Fruit fly (Drosophila melanogaster) ovary, adult (tissue): ENCODE results near the gene CG2247.

Source experiments
- CG17801 ChIP-seq: fragments of 200-800 bp; optimal IDR thresholded peaks from 2 replicates; lab custom pipeline; 2019; ENCODE audit warnings: missing biosample characterization, mild to moderate bottlenecking, missing genetic modification characterization, moderate library complexity; ENCODE audit not compliant: partially characterized antibody

Gene CG2247

DNA sequence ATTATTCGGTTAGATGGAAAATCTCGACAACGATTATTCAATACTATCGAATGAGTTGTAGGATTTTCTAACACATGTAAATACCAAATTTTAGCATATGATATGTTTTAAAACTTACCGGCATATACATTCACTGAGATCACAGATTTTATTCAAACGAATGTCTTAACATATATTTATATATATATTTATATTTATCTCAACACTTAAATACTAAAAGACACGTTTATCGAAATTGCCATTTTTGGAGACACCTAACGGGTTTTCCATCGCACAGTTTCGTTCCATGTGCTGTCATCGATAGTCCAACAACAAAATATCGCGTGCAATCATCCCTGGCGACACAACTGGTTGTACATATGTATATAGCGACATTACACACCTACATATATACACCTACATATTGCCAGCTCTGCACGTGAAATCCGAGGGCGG, at the start of gene CG2247, which contains the start of gene CG1703:
Gene CG2247 (minus strand): TSS at position 8 of the 435 bp plus-strand sequence.
Gene CG1703 (plus strand): TSS at position 283 of the 435 bp plus-strand sequence.
- TF ChIP-seq CG17801 (GFP tag; lab: Kevin White, UChicago) = peak; percentile 38

DNA sequence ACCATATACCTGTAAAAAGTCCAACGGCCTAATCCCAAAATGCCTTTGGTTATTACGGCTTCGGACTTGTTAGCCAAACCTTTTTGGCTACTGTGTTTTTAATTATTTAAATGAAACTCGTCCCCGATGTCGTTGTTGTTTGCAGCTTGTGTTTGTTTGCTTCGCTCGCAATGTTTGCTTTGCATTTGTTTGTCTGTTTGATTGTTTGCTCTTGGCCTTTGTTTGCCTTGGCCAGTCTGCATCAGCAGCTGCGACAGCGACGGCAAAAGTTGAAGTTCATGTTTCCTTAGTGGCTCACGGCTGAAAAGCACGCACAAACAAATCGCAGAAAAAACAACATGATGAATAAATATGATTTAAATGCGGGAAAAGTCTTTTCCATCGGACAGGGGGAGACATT, 49.0 kb upstream of the CG2247 start:
- TF ChIP-seq CG17801 (GFP tag; lab: Kevin White, UChicago) = no peak

DNA sequence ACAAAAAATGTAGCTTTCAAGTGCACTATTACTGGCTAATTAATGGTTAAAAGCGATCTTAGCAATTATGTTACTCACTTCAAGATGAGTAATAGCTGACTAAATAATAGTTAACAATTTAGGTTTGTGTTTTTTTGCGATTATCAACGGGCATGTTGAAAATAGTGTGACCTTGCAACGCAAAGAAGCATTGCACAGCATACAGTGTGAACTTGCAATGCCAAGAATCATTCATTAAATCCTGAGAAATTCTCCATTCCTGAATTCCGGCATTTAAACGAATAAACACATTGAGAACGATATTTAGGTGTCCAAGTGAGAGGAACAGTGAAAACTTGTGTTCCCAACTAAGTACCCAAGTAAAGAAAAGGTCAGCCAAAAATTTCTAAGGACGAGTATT, 48.2 kb upstream of the CG2247 start:
- no peak for TF ChIP-seq CG17801 (GFP tag; lab: Kevin White, UChicago)

DNA sequence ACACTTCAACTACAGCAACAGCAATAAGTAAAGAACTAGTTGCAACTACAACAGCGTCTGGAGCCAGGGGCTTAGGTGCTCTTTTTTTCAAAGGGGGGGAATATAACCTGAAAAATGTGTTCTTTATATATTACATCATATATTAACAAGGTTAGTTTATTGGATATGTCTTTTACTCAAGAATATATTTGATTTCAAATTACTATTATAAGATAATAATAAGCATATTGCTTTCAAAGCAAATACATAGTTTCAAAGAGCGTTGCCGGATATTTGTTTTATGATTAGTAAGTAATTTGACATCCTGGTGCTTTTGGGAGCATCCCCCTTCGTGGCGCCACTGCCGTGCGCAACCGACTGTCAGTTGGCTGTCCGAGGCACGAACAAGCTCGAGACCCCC, 47.6 kb upstream of the CG2247 start:
- TF ChIP-seq CG17801 (GFP tag; lab: Kevin White, UChicago) = peak; percentile 91

DNA sequence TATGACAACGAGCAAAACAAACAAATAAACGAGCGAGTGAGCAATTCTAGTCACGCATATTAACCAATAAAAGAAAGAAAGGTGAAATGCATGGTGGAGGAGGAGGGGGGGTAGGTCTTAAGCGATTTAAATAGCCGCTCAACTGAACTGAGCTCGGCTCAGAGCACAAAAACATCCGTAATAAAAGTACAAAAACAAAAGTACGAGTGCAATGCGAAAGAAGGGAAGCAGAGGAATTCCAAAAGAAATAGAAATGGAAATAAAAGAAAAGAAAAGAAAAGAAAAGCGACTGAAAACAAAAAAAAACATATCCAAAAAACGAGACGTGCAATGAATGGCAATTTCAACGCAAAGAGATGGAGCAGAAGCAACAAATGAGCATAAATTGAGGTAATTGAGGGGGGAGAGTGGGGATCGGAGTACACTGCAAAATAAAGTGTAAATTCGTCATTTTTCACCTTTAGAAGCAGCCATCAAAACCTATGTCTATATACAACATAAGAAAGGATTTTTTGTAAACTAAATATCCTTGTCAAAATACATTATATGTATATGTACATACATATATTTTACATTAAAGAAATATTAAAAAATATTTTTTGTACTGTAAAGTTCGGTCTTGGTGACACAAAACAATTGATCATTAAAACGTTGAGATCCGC, 46.9 kb upstream of the CG2247 start:
- peak; percentile 93 for TF ChIP-seq CG17801 (GFP tag; lab: Kevin White, UChicago)

DNA sequence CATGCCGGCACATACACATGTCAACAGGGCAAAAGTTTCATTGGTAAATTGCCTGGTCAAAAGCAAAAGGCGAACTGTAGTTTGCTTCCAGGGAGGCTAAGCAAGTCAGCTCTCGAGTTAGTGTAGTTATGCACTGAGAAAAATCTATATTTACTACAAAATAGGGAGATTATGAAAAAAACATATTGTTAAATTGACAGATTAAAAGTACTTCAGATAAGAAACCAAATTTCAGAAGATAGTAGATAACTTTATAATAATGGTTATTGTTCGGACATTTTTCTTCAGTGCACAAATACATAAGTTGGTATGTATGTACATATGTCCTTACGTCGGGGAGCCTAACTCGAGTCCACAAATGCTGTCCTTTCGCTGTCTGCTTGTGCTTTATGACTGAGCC, 45.7 kb upstream of the CG2247 start:
- TF ChIP-seq CG17801 (GFP tag; lab: Kevin White, UChicago) = no peak

DNA sequence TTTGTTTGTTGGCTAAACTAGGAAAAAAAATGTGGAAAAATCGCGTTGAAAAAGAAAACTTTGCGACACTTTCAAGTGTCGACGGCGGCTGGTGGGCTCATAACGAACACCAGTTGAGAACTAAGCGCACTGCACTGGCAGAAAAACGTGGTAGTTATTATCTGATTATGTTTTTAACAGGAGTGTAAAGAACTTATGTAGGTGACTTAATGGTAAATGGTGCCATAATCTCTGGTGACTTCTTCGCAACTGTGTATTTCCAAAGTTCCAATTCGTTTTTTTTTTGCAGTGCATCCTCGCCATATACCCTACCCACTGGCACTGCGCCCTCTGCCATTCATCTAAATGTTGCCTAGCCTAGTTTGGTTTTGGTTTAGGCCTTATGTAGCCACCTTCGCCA, 41.5 kb upstream of the CG2247 start:
- no peak for TF ChIP-seq CG17801 (GFP tag; lab: Kevin White, UChicago)

DNA sequence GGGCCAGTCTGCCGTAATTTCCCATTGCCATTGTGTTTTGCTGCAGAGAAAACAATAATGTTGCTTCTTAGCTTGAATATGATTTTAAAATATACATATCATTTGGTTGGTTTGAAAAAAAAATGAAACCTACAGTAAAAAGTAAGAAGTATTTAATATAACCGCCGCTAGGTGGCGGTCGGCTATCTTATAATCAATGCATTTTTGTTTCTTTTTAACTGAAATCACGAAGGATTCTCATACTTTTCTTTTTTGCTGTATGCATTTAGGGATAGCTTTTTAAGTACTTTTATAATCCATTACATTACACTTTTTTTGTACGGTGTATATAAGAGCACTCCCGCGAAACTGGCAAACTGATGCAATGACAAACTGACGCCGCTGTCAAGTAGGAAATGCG, 40.0 kb upstream of the CG2247 start:
- TF ChIP-seq CG17801 (GFP tag; lab: Kevin White, UChicago) = no peak

DNA sequence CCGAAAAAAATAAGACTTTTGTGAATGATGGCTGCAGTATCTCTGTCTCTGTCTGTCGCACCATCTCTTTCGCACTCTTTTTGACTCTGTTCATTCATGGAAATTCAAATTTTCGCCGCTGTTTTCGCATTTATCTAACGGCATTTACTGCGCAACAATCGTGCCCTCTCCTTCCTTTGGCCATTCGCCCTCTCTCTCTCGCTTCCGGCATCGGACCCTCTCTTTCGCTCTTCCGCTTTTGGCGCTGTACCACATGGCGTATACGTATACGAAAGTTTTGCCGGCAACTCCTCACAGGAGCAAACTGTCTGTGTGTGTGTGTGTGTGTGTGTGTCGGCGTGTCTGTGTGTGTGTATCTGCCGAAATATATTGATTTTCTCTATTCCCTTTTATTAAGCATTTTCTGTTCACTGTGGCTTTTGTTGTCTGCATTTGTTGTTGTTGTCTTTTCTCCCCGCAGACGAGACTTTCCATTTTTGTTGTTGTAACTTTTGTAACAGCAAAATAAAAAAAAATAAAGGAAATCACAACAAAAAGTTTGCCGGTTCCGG, 33.2 kb upstream of the CG2247 start:
- TF ChIP-seq CG17801 (GFP tag; lab: Kevin White, UChicago) = no peak

DNA sequence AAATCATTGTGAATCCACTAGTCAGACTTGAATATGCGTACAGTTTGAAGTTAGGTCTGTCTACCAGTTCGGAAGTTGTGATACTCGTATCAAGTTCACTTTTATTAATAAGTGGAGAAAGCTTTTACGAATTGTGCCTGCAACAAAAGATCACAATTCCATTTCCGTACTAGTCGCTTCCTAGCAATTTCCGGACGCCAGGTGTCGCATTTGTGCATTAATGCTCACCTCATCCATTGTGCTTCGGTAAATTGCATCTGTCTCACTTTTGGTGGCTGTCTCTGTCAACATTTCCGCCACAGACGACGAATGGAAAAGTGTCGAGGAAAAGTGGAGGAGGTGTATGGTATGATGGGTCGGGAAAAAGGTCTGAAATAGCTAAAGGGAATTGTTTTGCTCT, 31.8 kb upstream of the CG2247 start:
- no peak for TF ChIP-seq CG17801 (GFP tag; lab: Kevin White, UChicago)

DNA sequence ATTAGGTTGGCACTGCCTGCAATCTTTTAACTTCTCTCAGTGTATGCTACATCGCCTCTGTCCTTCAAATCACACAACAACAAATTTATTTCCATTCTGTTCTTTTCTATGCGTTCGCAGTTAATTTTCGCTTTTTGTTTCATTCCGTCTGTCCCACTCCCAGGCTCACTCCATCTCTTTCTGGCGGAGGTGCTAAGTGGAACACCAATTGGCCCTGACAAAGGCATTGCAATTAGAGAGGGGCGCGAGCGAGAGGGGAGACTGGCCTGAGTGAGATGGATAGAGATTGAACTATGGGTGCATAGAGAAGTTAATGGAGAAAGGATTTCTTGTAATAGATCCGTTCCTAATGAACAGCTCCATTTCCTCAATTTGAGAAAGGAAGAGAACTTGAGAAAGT, 29.0 kb upstream of the CG2247 start:
- no peak for TF ChIP-seq CG17801 (GFP tag; lab: Kevin White, UChicago)

DNA sequence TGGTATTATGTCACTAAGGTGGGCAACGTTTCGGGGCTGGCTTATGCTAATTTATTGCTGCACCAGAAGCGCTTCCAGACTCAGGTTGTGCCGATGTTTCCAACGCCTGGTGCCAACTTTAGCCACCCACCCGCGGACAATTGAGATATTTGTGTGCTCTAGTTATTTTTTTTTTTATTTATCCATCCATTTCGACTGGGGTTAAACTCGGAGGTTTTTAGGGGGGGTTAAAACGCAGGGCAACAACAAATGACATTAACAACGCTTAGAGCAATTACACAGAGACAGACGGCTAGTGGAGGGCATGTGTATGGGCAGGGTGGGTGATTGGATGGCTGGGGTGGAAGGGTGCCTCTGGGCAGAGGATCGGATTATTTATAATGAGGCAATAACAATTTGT, 20.3 kb upstream of the CG2247 start:
- TF ChIP-seq CG17801 (GFP tag; lab: Kevin White, UChicago) = no peak

DNA sequence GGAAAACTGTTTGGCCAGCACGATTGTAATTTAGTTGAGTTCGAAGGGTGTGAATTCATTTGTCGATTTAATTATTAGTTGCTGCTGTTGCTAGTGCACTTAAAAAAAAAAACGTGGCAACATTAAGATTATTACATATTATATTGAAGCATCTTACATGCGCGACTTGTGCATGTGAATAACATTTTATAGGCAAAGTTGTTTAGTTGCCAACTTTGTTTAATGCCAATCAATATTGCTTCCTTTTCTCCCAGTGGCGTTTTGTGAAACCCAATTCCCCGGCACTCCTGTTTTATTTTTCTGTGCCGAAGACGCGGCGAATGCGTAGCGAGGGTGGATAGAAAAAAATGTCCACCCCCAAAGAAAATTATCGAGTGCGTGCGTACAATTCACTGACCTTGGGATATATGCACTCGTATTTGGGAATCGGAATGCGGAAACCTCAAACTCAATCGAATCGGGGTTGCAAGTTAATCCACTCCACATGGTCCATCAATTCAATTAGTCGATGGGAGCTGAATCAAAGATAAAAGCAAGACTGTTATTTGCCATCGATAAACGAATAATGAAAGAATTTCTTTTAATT, 17.6 kb upstream of the CG2247 start:
- TF ChIP-seq CG17801 (GFP tag; lab: Kevin White, UChicago) = no peak

DNA sequence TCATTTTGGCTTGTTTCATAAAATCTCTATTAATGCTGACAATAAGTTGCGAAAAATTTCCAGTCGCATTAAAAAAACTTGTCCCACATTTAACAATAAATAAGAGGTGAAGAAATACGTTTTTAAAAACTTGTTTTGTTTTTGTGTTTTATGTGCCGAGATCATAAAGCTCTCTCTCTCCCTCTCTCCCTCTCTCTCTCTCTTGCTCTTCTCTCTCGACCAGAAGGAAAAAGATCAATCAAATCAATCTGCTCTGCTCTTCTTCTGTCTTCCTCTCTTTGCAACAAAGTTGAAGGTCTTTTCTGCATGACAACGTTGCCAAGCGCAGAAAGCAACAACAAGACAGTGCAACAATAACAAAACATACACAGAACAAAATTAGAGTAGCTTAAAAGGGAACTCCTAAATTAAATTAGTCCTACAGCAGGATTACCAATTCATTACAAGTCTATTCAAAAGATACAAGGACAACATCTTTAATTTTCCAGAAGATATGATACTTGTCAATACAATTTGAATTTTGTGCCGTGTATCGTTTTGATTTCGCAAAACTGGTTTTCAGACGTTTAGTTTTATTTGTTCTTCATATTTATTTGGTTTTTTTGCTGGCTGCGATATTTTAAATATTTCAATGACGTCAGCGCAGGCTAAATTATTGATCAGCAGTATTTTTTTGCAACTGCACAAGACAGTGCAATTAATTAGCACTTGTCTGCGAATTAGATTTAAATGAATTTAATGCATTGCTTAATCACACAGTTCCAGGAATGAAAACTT, 11.4 kb upstream of the CG2247 start:
- peak; percentile 96 for TF ChIP-seq CG17801 (GFP tag; lab: Kevin White, UChicago)
